Worm (Caenorhabditis elegans) whole organism, early embryonic: Measurements from ENCODE around the gene brp-1.
A peak's percentile ranks its signal among the peaks of the same experiment; 100 is the strongest.

Experiments used
- B0310.2 ChIP-seq: sonication (generic microtip); optimal IDR thresholded peaks from 2 replicates; lab custom pipeline; 2016; ENCODE audit warnings: mild to moderate bottlenecking, missing genetic modification characterization, missing compliant biosample characterization
- F13C5.2 ChIP-seq: sonication (generic microtip); optimal IDR thresholded peaks from 2 replicates; lab custom pipeline; 2017; ENCODE audit warnings: mild to moderate bottlenecking, missing genetic modification characterization, inconsistent platforms, missing compliant biosample characterization
- aly-1 ChIP-seq: sonication (generic microtip); optimal IDR thresholded peaks from 2 replicates; lab custom pipeline; 2016; ENCODE audit warnings: missing genetic modification characterization, missing compliant biosample characterization
- ama-1 ChIP-seq: fragments of 150-350 bp; optimal IDR thresholded peaks from 2 replicates; lab custom pipeline; 2014
- ceh-13 ChIP-seq: fragments of 200-800 bp; sonication (Bioruptor generic); optimal IDR thresholded peaks from 2 replicates; lab custom pipeline; 2018; ENCODE audit warnings: mild to moderate bottlenecking, missing genetic modification characterization, missing compliant biosample characterization
- ceh-36 ChIP-seq: sonication (generic microtip); optimal IDR thresholded peaks from 2 replicates; lab custom pipeline; 2016; ENCODE audit warnings: missing genetic modification characterization, inconsistent platforms, missing compliant biosample characterization
- ets-7 ChIP-seq: sonication (generic microtip); optimal IDR thresholded peaks from 2 replicates; lab custom pipeline; 2016; ENCODE audit warnings: missing genotype, missing genetic modification characterization, missing compliant biosample characterization
- flt-1 ChIP-seq: fragments of 200-800 bp; sonication (Bioruptor generic); IDR thresholded peaks from 2 replicates; pipeline ENCODE4 v1.3.6; 2022; ENCODE audit warnings: missing genetic modification characterization, missing compliant biosample characterization
- hmbx-1 ChIP-seq: sonication (generic microtip); optimal IDR thresholded peaks from 2 replicates; lab custom pipeline; 2016; ENCODE audit warnings: mild to moderate bottlenecking, missing genetic modification characterization, missing compliant biosample characterization
- hmg-4 ChIP-seq: fragments of 200-800 bp; sonication (Bioruptor generic); optimal IDR thresholded peaks from 2 replicates; lab custom pipeline; 2018; ENCODE audit warnings: mild to moderate bottlenecking, missing genetic modification characterization, missing compliant biosample characterization
- hnd-1 ChIP-seq: sonication (generic microtip); optimal IDR thresholded peaks from 2 replicates; lab custom pipeline; 2016; ENCODE audit warnings: missing genetic modification characterization, missing compliant biosample characterization
- pes-1 ChIP-seq: fragments of 200-800 bp; sonication (Bioruptor generic); IDR thresholded peaks from 2 replicates; pipeline ENCODE4 v1.3.6; 2022; ENCODE audit warnings: missing genetic modification reagents, missing genetic modification characterization, missing compliant biosample characterization
- scrt-1 ChIP-seq: fragments of 200-800 bp; sonication (Bioruptor generic); IDR thresholded peaks from 2 replicates; pipeline ENCODE4 v1.3.6; 2022; ENCODE audit warnings: missing genetic modification characterization, missing compliant biosample characterization
- sea-1 ChIP-seq: fragments of 200-800 bp; sonication (Bioruptor generic); conservative IDR thresholded peaks from 2 replicates; pipeline ENCODE4 v1.3.6; 2022; ENCODE audit warnings: missing genetic modification characterization, missing compliant biosample characterization
- tbx-11 ChIP-seq: fragments of 200-800 bp; sonication (Bioruptor generic); IDR thresholded peaks from 2 replicates; pipeline ENCODE4 v1.3.6; 2022; ENCODE audit warnings: missing genetic modification characterization, missing compliant biosample characterization
- tbx-37 ChIP-seq: fragments of 200-800 bp; sonication (Bioruptor generic); conservative IDR thresholded peaks from 2 replicates; pipeline ENCODE4 v1.3.6; 2022; ENCODE audit warnings: missing genetic modification reagents, missing genetic modification characterization, missing compliant biosample characterization
- tra-4 ChIP-seq: sonication (generic microtip); optimal IDR thresholded peaks from 2 replicates; lab custom pipeline; 2017; ENCODE audit warnings: missing genetic modification characterization, missing compliant biosample characterization

Gene brp-1

DNA sequence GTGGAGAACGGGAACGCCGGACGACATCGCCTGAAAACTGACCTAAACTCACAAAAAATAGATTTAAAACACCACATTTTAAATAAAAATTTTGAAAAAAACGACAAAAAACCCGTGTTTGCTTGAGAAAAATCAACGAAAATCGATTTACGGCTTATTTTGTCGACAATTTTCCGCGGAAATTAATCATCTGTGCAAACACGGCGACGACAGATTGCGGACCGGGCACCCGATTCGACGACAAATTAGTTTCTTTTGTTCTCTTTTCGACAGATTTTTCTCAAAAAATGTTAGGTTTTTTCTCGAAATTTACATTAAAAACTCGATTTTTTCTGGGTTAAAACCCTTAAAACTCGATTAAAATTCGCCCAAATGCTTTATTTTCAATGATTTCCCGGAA is 38.1 kb downstream of the brp-1 start, which contains the start of gene arx-3:
arx-3 (minus strand) TSS at position 30 of the 400 bp plus-strand sequence.
- peak; percentile 5 for TF ChIP-seq F13C5.2 (tag; lab: Kevin White, UChicago)
- no peak for TF ChIP-seq ama-1 (lab: Kevin White, UChicago)
- TF ChIP-seq B0310.2 (tag; lab: Kevin White, UChicago) = no peak
- no peak for TF ChIP-seq ets-7 (tag; lab: Kevin White, UChicago)
- no peak for TF ChIP-seq tbx-11
- TF ChIP-seq scrt-1 (GFP tag; lab: Robert Waterston, UW) = no peak
- no peak for TF ChIP-seq sea-1

- TF ChIP-seq hmg-4 (GFP tag; lab: Kevin White, UChicago) (no peak), scrt-1 (GFP tag; lab: Robert Waterston, UW) (no peak), hmbx-1 (no peak), F13C5.2 (tag; lab: Kevin White, UChicago) (no peak), aly-1 (tag; lab: Kevin White, UChicago) (no peak), B0310.2 (tag; lab: Kevin White, UChicago) (no peak), pes-1 (GFP tag; lab: Robert Waterston, UW) (no peak), sea-1 (no peak), flt-1 (GFP tag; lab: Robert Waterston, UW) (no peak), tra-4 (no peak), hnd-1 (tag; lab: Kevin White, UChicago) (no peak), tbx-37 (GFP tag; lab: Robert Waterston, UW) (no peak), tbx-11 (no peak), ceh-13 (GFP tag; lab: Kevin White, UChicago) (no peak), ets-7 (tag; lab: Kevin White, UChicago) (no peak), ceh-36 (tag; lab: Kevin White, UChicago) (no peak)
These were observed 39.2 kb downstream of the brp-1 start for ce11 chrIII:12059521-12059920.

ce11 chrIII:12060092-12060491 is 39.7 kb downstream of the brp-1 start:
- TF ChIP-seq ets-7 (tag; lab: Kevin White, UChicago) (no peak), ceh-36 (tag; lab: Kevin White, UChicago) (peak; percentile 4)

- TF ChIP-seq hmbx-1 (no peak), tbx-11 (no peak), B0310.2 (tag; lab: Kevin White, UChicago) (no peak), aly-1 (tag; lab: Kevin White, UChicago) (no peak), ets-7 (tag; lab: Kevin White, UChicago) (no peak), scrt-1 (GFP tag; lab: Robert Waterston, UW) (no peak), pes-1 (GFP tag; lab: Robert Waterston, UW) (no peak), hnd-1 (tag; lab: Kevin White, UChicago) (no peak)
These were observed 41.1 kb downstream of the brp-1 start, which contains the start of gene zyg-8 for ce11 chrIII:12061413-12061812. TSS of gene zyg-8 (plus strand) at chrIII:12061713.

DNA sequence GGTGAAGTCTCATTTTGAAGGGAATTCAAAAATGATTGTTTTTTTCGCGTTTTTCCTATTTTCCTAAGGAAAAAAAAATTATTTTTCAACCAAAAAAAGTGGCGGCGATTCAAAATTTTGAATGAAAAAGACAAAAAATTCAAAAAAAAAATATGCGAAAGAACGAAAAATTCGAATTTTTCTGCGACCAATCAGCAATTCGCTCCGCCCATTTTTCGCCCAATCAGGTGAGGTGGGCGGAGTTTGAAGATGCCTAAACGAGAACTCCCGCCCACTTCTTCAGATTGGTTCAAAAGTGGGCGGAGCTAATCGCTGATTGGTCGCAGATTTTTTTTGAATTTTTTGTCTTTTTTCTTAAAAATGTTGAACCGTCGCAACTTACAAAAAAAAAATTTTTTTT is 43.6 kb downstream of the brp-1 start:
- TF ChIP-seq sea-1 (no peak), tbx-11 (no peak), scrt-1 (GFP tag; lab: Robert Waterston, UW) (no peak), ets-7 (tag; lab: Kevin White, UChicago) (no peak), hnd-1 (tag; lab: Kevin White, UChicago) (no peak), hmg-4 (GFP tag; lab: Kevin White, UChicago) (no peak), flt-1 (GFP tag; lab: Robert Waterston, UW) (no peak), hmbx-1 (no peak), F13C5.2 (tag; lab: Kevin White, UChicago) (no peak), pes-1 (GFP tag; lab: Robert Waterston, UW) (no peak), ceh-13 (GFP tag; lab: Kevin White, UChicago) (no peak), tbx-37 (GFP tag; lab: Robert Waterston, UW) (no peak), B0310.2 (tag; lab: Kevin White, UChicago) (no peak), tra-4 (no peak), aly-1 (tag; lab: Kevin White, UChicago) (no peak)

DNA sequence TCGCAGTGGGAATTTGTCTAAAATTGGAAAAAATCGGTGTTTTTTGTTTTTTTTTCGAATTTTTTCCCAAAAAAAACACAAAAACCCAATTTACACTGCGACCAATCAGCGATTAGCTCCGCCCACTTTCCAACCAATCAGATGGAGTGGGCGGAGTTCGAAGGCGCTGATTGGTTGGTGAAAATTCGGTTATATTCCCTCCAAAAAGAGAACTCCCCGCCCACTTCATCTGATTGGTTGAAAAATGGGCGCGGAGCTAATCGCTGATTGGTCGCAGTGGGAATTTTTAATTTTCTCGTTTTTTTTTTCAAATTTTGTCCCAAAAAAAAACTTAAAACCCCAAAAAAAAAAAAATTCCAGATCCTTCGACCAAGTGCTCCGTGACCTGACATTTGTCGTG is 44.1 kb downstream of the brp-1 start:
- TF ChIP-seq sea-1 = no peak
- no peak for TF ChIP-seq ceh-13 (GFP tag; lab: Kevin White, UChicago)
- no peak for TF ChIP-seq B0310.2 (tag; lab: Kevin White, UChicago)
- TF ChIP-seq tbx-37 (GFP tag; lab: Robert Waterston, UW) = no peak
- no peak for TF ChIP-seq scrt-1 (GFP tag; lab: Robert Waterston, UW)
- no peak for TF ChIP-seq tbx-11
- TF ChIP-seq hmbx-1 = no peak
- no peak for TF ChIP-seq flt-1 (GFP tag; lab: Robert Waterston, UW)
- no peak for TF ChIP-seq F13C5.2 (tag; lab: Kevin White, UChicago)

ce11 chrIII:12067736-12068135 is 47.4 kb downstream of the brp-1 start:
- no peak for TF ChIP-seq scrt-1 (GFP tag; lab: Robert Waterston, UW)
